Fruit fly (Drosophila melanogaster) whole organism, embryonic: Measurements from ENCODE around the gene Tpr2.

ENCODE experiments used
- BEAF-32 ChIP-seq: fragments of 200-800 bp; sonication (Bioruptor generic); optimal IDR thresholded peaks from 3 replicates; lab custom pipeline; 2017; ENCODE audit warnings: missing biosample characterization, missing genetic modification characterization, mild to moderate bottlenecking, moderate library complexity, missing genetic modification reagents
- CG10147 ChIP-seq: fragments of 200-800 bp; sonication (Bioruptor generic); optimal IDR thresholded peaks from 2 replicates; lab custom pipeline; 2019; ENCODE audit warnings: missing biosample characterization, mild to moderate bottlenecking, missing genetic modification characterization, moderate library complexity
- CG10321 ChIP-seq: fragments of 200-800 bp; sonication (Bioruptor generic); IDR thresholded peaks from 2 replicates; pipeline ENCODE4 v1.3.6; 2022; ENCODE audit warnings: missing biosample characterization, missing genetic modification characterization
- CG11093 ChIP-seq: fragments of 200-800 bp; sonication (Bioruptor generic); IDR thresholded peaks from 3 replicates; pipeline ENCODE4 v1.3.6; 2022; ENCODE audit warnings: missing biosample characterization, missing genetic modification characterization
- CG12071 ChIP-seq: fragments of 200-800 bp; sonication (Bioruptor generic); optimal IDR thresholded peaks from 3 replicates; lab custom pipeline; 2018; ENCODE audit warnings: missing biosample characterization, mild to moderate bottlenecking, missing genetic modification characterization
- CG12236 ChIP-seq: fragments of 200-800 bp; sonication (Bioruptor generic); optimal IDR thresholded peaks from 2 replicates; lab custom pipeline; 2016; ENCODE audit warnings: missing biosample characterization, missing genetic modification characterization
- CG14667 ChIP-seq: fragments of 200-800 bp; sonication (Bioruptor generic); IDR thresholded peaks from 2 replicates; pipeline ENCODE4 v1.3.6; 2022; ENCODE audit warnings: missing biosample characterization, missing genetic modification characterization
- CG15479 ChIP-seq: fragments of 200-800 bp; sonication (Bioruptor generic); optimal IDR thresholded peaks from 3 replicates; lab custom pipeline; 2019; ENCODE audit warnings: missing biosample characterization, mild to moderate bottlenecking, missing genetic modification characterization, moderate library complexity
- CG16815 ChIP-seq: fragments of 200-800 bp; sonication (Bioruptor generic); optimal IDR thresholded peaks from 3 replicates; lab custom pipeline; 2017; ENCODE audit warnings: missing biosample characterization, mild to moderate bottlenecking, missing genetic modification characterization
- CG17186 ChIP-seq: fragments of 200-800 bp; sonication (Bioruptor generic); optimal IDR thresholded peaks from 3 replicates; lab custom pipeline; 2017; ENCODE audit warnings: missing biosample characterization, missing genetic modification reagents, missing genetic modification characterization
- CG18011 ChIP-seq: fragments of 200-800 bp; sonication (Bioruptor generic); optimal IDR thresholded peaks from 2 replicates; lab custom pipeline; 2017; ENCODE audit warnings: missing biosample characterization, missing genetic modification characterization, mild to moderate bottlenecking, moderate library complexity, missing genotype
- CG2202 ChIP-seq: fragments of 200-800 bp; sonication (Bioruptor generic); optimal IDR thresholded peaks from 2 replicates; lab custom pipeline; 2018; ENCODE audit warnings: missing biosample characterization, mild to moderate bottlenecking, missing genetic modification characterization
- CG31388 ChIP-seq: fragments of 200-800 bp; sonication (Bioruptor generic); optimal IDR thresholded peaks from 2 replicates; lab custom pipeline; 2016; ENCODE audit warnings: missing biosample characterization, missing genetic modification characterization
- CG42726 ChIP-seq: fragments of 200-800 bp; sonication (Bioruptor generic); IDR thresholded peaks from 2 replicates; pipeline ENCODE4 v1.3.6; 2022; ENCODE audit warnings: missing biosample characterization, missing genetic modification characterization; ENCODE audit not compliant: partially characterized antibody
- CG6683 ChIP-seq: fragments of 200-800 bp; sonication (Bioruptor generic); optimal IDR thresholded peaks from 2 replicates; lab custom pipeline; 2017; ENCODE audit warnings: missing biosample characterization, mild to moderate bottlenecking, missing genetic modification characterization, missing genetic modification reagents
- CG6765 ChIP-seq: fragments of 200-800 bp; sonication (Bioruptor generic); optimal IDR thresholded peaks from 3 replicates; lab custom pipeline; 2017; ENCODE audit warnings: missing biosample characterization, mild to moderate bottlenecking, missing genetic modification characterization
- CG7963 ChIP-seq: fragments of 200-800 bp; sonication (Bioruptor generic); IDR thresholded peaks from 3 replicates; pipeline ENCODE4 v1.3.6; 2022; ENCODE audit warnings: missing biosample characterization, missing genetic modification characterization; ENCODE audit not compliant: partially characterized antibody
- CG9609 ChIP-seq: fragments of 200-800 bp; sonication (Bioruptor generic); optimal IDR thresholded peaks from 3 replicates; lab custom pipeline; 2016; ENCODE audit warnings: missing biosample characterization, missing genetic modification characterization
- CG9727 ChIP-seq: fragments of 200-800 bp; sonication (Bioruptor generic); optimal IDR thresholded peaks from 3 replicates; lab custom pipeline; 2017; ENCODE audit warnings: missing biosample characterization, mild to moderate bottlenecking, missing genetic modification characterization
- Dbx ChIP-seq: fragments of 200-800 bp; sonication (Bioruptor generic); IDR thresholded peaks from 3 replicates; pipeline ENCODE4 v1.3.6; 2022; ENCODE audit warnings: missing biosample characterization, missing genetic modification characterization
- Dip3 ChIP-seq: fragments of 200-800 bp; sonication (Bioruptor generic); optimal IDR thresholded peaks from 3 replicates; lab custom pipeline; 2016; ENCODE audit warnings: missing biosample characterization, missing genetic modification characterization
- ERR ChIP-seq: fragments of 200-800 bp; sonication (Bioruptor generic); optimal IDR thresholded peaks from 2 replicates; lab custom pipeline; 2016; ENCODE audit warnings: missing biosample characterization, missing genetic modification characterization
- HmgD ChIP-seq: fragments of 200-800 bp; sonication (Bioruptor generic); optimal IDR thresholded peaks from 3 replicates; lab custom pipeline; 2016; ENCODE audit warnings: missing biosample characterization, missing genetic modification characterization
- Hr39 ChIP-seq: fragments of >200 bp; optimal IDR thresholded peaks from 2 replicates; lab custom pipeline; 2017
- Kr ChIP-seq: fragments of 200-800 bp; sonication (Bioruptor generic); optimal IDR thresholded peaks from 2 replicates; lab custom pipeline; 2017; ENCODE audit warnings: missing biosample characterization, mild to moderate bottlenecking, missing genetic modification characterization
- Myb ChIP-seq: fragments of 200-800 bp; sonication (Bioruptor generic); optimal IDR thresholded peaks from 2 replicates; lab custom pipeline; 2016; ENCODE audit warnings: missing biosample characterization, missing genetic modification characterization
- Nf-YB ChIP-seq: fragments of 200-800 bp; sonication (Bioruptor generic); optimal IDR thresholded peaks from 3 replicates; lab custom pipeline; 2019; ENCODE audit warnings: missing biosample characterization, mild to moderate bottlenecking, missing genetic modification characterization, moderate library complexity
- Opbp ChIP-seq: fragments of 200-800 bp; sonication (Bioruptor generic); IDR thresholded peaks from 3 replicates; pipeline ENCODE4 v1.3.6; 2022; ENCODE audit warnings: missing biosample characterization, missing genetic modification characterization; ENCODE audit not compliant: partially characterized antibody
- Rx ChIP-seq: fragments of 200-800 bp; sonication (Bioruptor generic); IDR thresholded peaks from 2 replicates; pipeline ENCODE4 v1.3.6; 2022; ENCODE audit warnings: missing biosample characterization, missing genetic modification characterization
- Sin3A ChIP-seq: fragments of >200 bp; optimal IDR thresholded peaks from 2 replicates; lab custom pipeline; 2018
- Taf1 ChIP-seq: fragments of 200-800 bp; sonication (Bioruptor generic); IDR thresholded peaks from 2 replicates; pipeline ENCODE4 v1.3.6; 2022; ENCODE audit warnings: missing biosample characterization, missing genetic modification characterization
- Tbp ChIP-seq: fragments of >200 bp; optimal IDR thresholded peaks from 2 replicates; lab custom pipeline; 2018; ENCODE audit warnings: missing biosample characterization, missing genetic modification characterization
- Vsx1 ChIP-seq: fragments of 200-800 bp; sonication (Bioruptor generic); optimal IDR thresholded peaks from 2 replicates; lab custom pipeline; 2017; ENCODE audit warnings: missing biosample characterization, mild to moderate bottlenecking, missing genetic modification characterization, missing genetic modification reagents
- Xbp1 ChIP-seq: fragments of 200-800 bp; sonication (Bioruptor generic); optimal IDR thresholded peaks from 3 replicates; lab custom pipeline; 2016; ENCODE audit warnings: missing biosample characterization, mild to moderate bottlenecking, missing genetic modification characterization
- bbx ChIP-seq: fragments of 200-800 bp; sonication (Bioruptor generic); IDR thresholded peaks from 2 replicates; pipeline ENCODE4 v1.3.6; 2022; ENCODE audit warnings: missing biosample characterization, missing genetic modification characterization; ENCODE audit not compliant: partially characterized antibody
- br ChIP-seq: fragments of >200 bp; optimal IDR thresholded peaks from 2 replicates; lab custom pipeline; 2017
- dati ChIP-seq: fragments of 200-800 bp; sonication (Bioruptor generic); IDR thresholded peaks from 2 replicates; pipeline ENCODE4 v1.3.6; 2022; ENCODE audit warnings: missing biosample characterization, missing genetic modification characterization
- ewg ChIP-seq: fragments of 200-800 bp; sonication (Bioruptor generic); optimal IDR thresholded peaks from 3 replicates; lab custom pipeline; 2017; ENCODE audit warnings: mild to moderate bottlenecking, missing biosample characterization, missing genetic modification reagents, missing genetic modification characterization
- hbn ChIP-seq: fragments of 200-800 bp; sonication (Bioruptor generic); IDR thresholded peaks from 2 replicates; pipeline ENCODE4 v1.3.6; 2022; ENCODE audit warnings: missing biosample characterization, missing genetic modification characterization; ENCODE audit not compliant: partially characterized antibody
- jing ChIP-seq: fragments of 200-800 bp; sonication (Bioruptor generic); optimal IDR thresholded peaks from 2 replicates; lab custom pipeline; 2018; ENCODE audit warnings: missing biosample characterization, mild to moderate bottlenecking, missing genetic modification characterization
- mam ChIP-seq: fragments of 200-800 bp; sonication (Bioruptor generic); optimal IDR thresholded peaks from 3 replicates; lab custom pipeline; 2016; ENCODE audit warnings: missing biosample characterization, missing genetic modification characterization
- nmo ChIP-seq: fragments of 200-800 bp; sonication (Bioruptor generic); optimal IDR thresholded peaks from 2 replicates; lab custom pipeline; 2018; ENCODE audit warnings: missing biosample characterization, mild to moderate bottlenecking, missing genetic modification characterization, moderate library complexity
- pho ChIP-seq: fragments of 200-800 bp; sonication (Bioruptor generic); optimal IDR thresholded peaks from 2 replicates; lab custom pipeline; 2016; ENCODE audit warnings: missing biosample characterization, missing genetic modification characterization
- shn ChIP-seq: fragments of 200-800 bp; sonication (Bioruptor generic); optimal IDR thresholded peaks from 3 replicates; lab custom pipeline; 2016; ENCODE audit warnings: missing biosample characterization, missing genetic modification characterization
- sqz ChIP-seq: fragments of 200-800 bp; sonication (Bioruptor generic); optimal IDR thresholded peaks from 3 replicates; lab custom pipeline; 2018; ENCODE audit warnings: missing biosample characterization, mild to moderate bottlenecking, missing genetic modification characterization
- sr ChIP-seq: fragments of 200-800 bp; sonication (Bioruptor generic); IDR thresholded peaks from 3 replicates; pipeline ENCODE4 v1.3.6; 2022; ENCODE audit warnings: missing biosample characterization, missing genetic modification characterization
- stc ChIP-seq: fragments of 200-800 bp; sonication (Bioruptor generic); IDR thresholded peaks from 2 replicates; pipeline ENCODE4 v1.3.6; 2022; ENCODE audit warnings: missing biosample characterization, missing genetic modification characterization
- tll ChIP-seq, 2 experiments: fragments of 200-800 bp in 1 of 2; fragments of >200 bp in 1 of 2; sonication (Bioruptor generic) in 1 of 2; optimal IDR thresholded peaks; 2 replicates each; lab custom pipeline; 2017 to 2019; ENCODE audit warnings: missing biosample characterization in 2 of 2, missing genetic modification characterization in 2 of 2, mild to moderate bottlenecking in 1 of 2, moderate library complexity in 1 of 2
- vnd ChIP-seq: fragments of 200-800 bp; sonication (Bioruptor generic); IDR thresholded peaks from 3 replicates; pipeline ENCODE4 v1.3.6; 2022; ENCODE audit warnings: missing biosample characterization, missing genetic modification characterization; ENCODE audit not compliant: partially characterized antibody
- zfh2 ChIP-seq: fragments of 200-800 bp; sonication (Bioruptor generic); optimal IDR thresholded peaks from 2 replicates; lab custom pipeline; 2016; ENCODE audit warnings: missing biosample characterization, missing genetic modification characterization

Tpr2 gene

dm6 chr2L:16492617-16493203 is 1.4 kb downstream of the Tpr2 start (continued):
- TF ChIP-seq pho = no peak
- peak; percentile 90 for TF ChIP-seq CG9727 (GFP tag; lab: Kevin White, UChicago)
- TF ChIP-seq CG15479 (GFP tag; lab: Kevin White, UChicago) = peak; percentile 14
- TF ChIP-seq tll (GFP tag; optimal IDR thresholded peaks at IDR 0.05; lab: Kevin White, UChicago) = no peak
- TF ChIP-seq CG2202 (tag; lab: Kevin White, UChicago) = peak; percentile 71
- TF ChIP-seq Sin3A (lab: Kevin White, UChicago) = no peak
- peak; percentile 48; the same call in 1 of the 3 replicates for TF ChIP-seq Dbx (GFP tag; lab: Robert Waterston, UW)
- TF ChIP-seq ewg = peak; percentile 48
- peak; percentile 11 for TF ChIP-seq CG31388 (GFP tag; lab: Kevin White, UChicago)
- peak; percentile 49; the same call in 1 of the 3 replicates for TF ChIP-seq CG11093 (GFP tag; lab: Robert Waterston, UW)
- TF ChIP-seq mam (GFP tag; lab: Kevin White, UChicago) = peak; percentile 44
- TF ChIP-seq CG16815 (GFP tag; lab: Kevin White, UChicago) = peak; percentile 69
- TF ChIP-seq sqz (GFP tag; lab: Kevin White, UChicago) = peak; percentile 63
- no peak for TF ChIP-seq CG7963 (GFP tag; lab: Robert Waterston, UW)
- TF ChIP-seq Taf1 (GFP tag; lab: Robert Waterston, UW) = peak; percentile 56; the same call in 1 of the 2 replicates
- TF ChIP-seq Rx (GFP tag; lab: Robert Waterston, UW) = no peak
- peak; percentile 54 for TF ChIP-seq CG10147 (GFP tag; lab: Kevin White, UChicago)
- peak; percentile 77 for TF ChIP-seq Vsx1 (GFP tag; lab: Kevin White, UChicago)
- no peak for TF ChIP-seq br
- TF ChIP-seq Opbp = no peak
- no peak for TF ChIP-seq Tbp
- TF ChIP-seq CG6683 (GFP tag; lab: Kevin White, UChicago) = peak; percentile 54
- no peak for TF ChIP-seq bbx (GFP tag; lab: Robert Waterston, UW)
- peak; percentile 67 for TF ChIP-seq Nf-YB
- TF ChIP-seq CG18011 (GFP tag; lab: Kevin White, UChicago) = no peak
- peak; percentile 53 for TF ChIP-seq CG6765 (GFP tag; lab: Kevin White, UChicago)
- TF ChIP-seq vnd (GFP tag; lab: Robert Waterston, UW) = no peak
- TF ChIP-seq HmgD (GFP tag; lab: Kevin White, UChicago) = no peak
- TF ChIP-seq CG17186 = peak; percentile 6
- TF ChIP-seq zfh2 (GFP tag; lab: Kevin White, UChicago) = peak; percentile 47
- TF ChIP-seq nmo (GFP tag; lab: Kevin White, UChicago) = peak; percentile 81
- peak; percentile 61 for TF ChIP-seq CG9609 (GFP tag; lab: Kevin White, UChicago)
- TF ChIP-seq shn (GFP tag; lab: Kevin White, UChicago) = peak; percentile 56
- peak; percentile 77 for TF ChIP-seq Xbp1 (GFP tag; lab: Kevin White, UChicago)
- TF ChIP-seq Dip3 (GFP tag; lab: Kevin White, UChicago) = peak; percentile 10
- TF ChIP-seq Kr (GFP tag; lab: Kevin White, UChicago) = peak; percentile 7
- TF ChIP-seq Myb (GFP tag; lab: Kevin White, UChicago) = peak; percentile 48
- no peak for TF ChIP-seq Hr39 (lab: Kevin White, UChicago)
- TF ChIP-seq sr (GFP tag; lab: Robert Waterston, UW) = peak; percentile 86; the same call in 1 of the 3 replicates
- peak; percentile 72 for TF ChIP-seq CG12071 (GFP tag; lab: Kevin White, UChicago)
- peak; percentile 58 for TF ChIP-seq stc
- TF ChIP-seq BEAF-32 (GFP tag; lab: Kevin White, UChicago) = no peak
- no peak; the same call in 1 of the 2 replicates for TF ChIP-seq CG14667 (GFP tag; lab: Robert Waterston, UW)
- no peak for TF ChIP-seq CG10321
- no peak for TF ChIP-seq hbn (GFP tag; lab: Robert Waterston, UW)
- TF ChIP-seq jing (GFP tag; lab: Kevin White, UChicago) = peak; percentile 37
- peak; percentile 26 for TF ChIP-seq CG12236 (GFP tag; lab: Kevin White, UChicago)
- no peak for TF ChIP-seq ERR (GFP tag; lab: Kevin White, UChicago)
- TF ChIP-seq CG42726 (GFP tag; lab: Robert Waterston, UW) = no peak
- TF ChIP-seq dati (GFP tag; lab: Robert Waterston, UW) = no peak
